Worm (Caenorhabditis elegans): ENCODE measurements around the gene ril-1.

DNA sequence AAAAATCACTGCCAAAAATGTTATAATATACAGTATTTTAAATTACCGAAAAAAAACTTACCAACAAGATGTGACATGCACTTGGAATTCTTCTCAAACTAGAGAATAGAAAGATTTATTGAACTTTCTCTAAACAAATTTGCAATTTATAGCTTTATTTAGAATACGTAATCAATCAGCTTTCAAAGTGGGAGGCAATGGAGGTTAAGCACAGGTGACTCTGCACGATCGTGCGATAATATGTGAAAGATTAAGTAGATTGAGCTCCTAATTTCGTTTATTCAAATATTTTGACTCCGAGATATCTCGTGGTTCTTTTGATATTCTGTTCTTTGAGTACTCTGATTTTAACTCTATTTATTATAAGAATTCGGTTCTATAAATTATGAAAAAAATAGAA, 5.9 kb downstream of the ril-1 start, which contains the start of gene R02D5.6:
- no peak for TF ChIP-seq lin-39 (tag; optimal IDR thresholded peaks at IDR 0.05)
- no peak for TF ChIP-seq ztf-11 (tag; optimal IDR thresholded peaks at IDR 0.05)
- no peak for TF ChIP-seq ceh-16 (tag; optimal IDR thresholded peaks at IDR 0.05)
